Fruit fly (Drosophila melanogaster) S2 (cell line): ENCODE results near the gene CG17068.

Experiments used
- CG8478 ChIP-seq: fragments of >200 bp; optimal IDR thresholded peaks from 2 replicates; lab custom pipeline; 2018
- CTCF ChIP-seq, 2 experiments: fragments of >200 bp; optimal IDR thresholded peaks; 2 replicates each; lab custom pipeline; 2018

dm6 chrX:20255977-20256376, 5.1 kb upstream of the CG17068 start:
- TF ChIP-seq CG8478 = no peak
- TF ChIP-seq CTCF (optimal IDR thresholded peaks at IDR 0.05; lab: Kevin White, UChicago) = no peak
